Fruit fly (Drosophila melanogaster) whole organism, pupa: Measurements from ENCODE around the gene CG42788.

Source experiments
- CG13204 ChIP-seq: fragments of 200-800 bp; sonication (Bioruptor generic); optimal IDR thresholded peaks from 2 replicates; lab custom pipeline; 2018; ENCODE audit warnings: missing biosample characterization, mild to moderate bottlenecking, missing genetic modification characterization, moderate library complexity
- CG14655 ChIP-seq: fragments of 200-800 bp; sonication (Bioruptor generic); optimal IDR thresholded peaks from 3 replicates; lab custom pipeline; 2017; ENCODE audit warnings: mild to moderate bottlenecking, missing biosample characterization, missing genetic modification reagents, missing genetic modification characterization
- CG15710 ChIP-seq: fragments of 200-800 bp; sonication (Bioruptor generic); optimal IDR thresholded peaks from 2 replicates; lab custom pipeline; 2018; ENCODE audit warnings: missing biosample characterization, mild to moderate bottlenecking, missing genetic modification characterization, moderate library complexity
- CG4496 ChIP-seq: fragments of 200-800 bp; sonication (Bioruptor generic); IDR thresholded peaks from 3 replicates; pipeline ENCODE4 v1.3.6; 2022; ENCODE audit warnings: missing biosample characterization, missing genetic modification characterization
- CG9948 ChIP-seq: fragments of 200-800 bp; sonication (Bioruptor generic); optimal IDR thresholded peaks from 2 replicates; lab custom pipeline; 2018; ENCODE audit warnings: missing biosample characterization, mild to moderate bottlenecking, missing genetic modification characterization, moderate library complexity
- fd96Ca ChIP-seq: fragments of 200-800 bp; sonication (Bioruptor generic); IDR thresholded peaks from 3 replicates; pipeline ENCODE4 v1.3.6; 2022; ENCODE audit warnings: missing biosample characterization, missing genetic modification characterization

DNA sequence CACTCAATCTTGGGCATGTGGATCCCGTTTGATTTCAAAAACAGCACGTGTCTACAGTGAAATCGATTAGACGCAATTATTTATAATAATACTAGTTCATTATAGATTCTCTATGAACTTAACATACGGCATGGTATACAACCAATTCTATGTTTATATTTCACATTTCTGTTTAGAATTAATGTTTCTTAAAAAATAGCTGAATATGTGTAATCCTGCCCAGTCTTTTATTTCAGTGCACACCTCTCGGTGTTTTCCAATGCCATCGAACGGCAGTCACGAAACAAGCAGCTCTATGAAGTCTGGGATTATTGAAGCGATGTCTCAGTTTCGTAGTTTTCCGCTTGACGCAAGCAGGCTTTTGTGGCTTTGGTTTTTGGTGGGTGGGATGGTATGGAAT, 14.0 kb downstream of the CG42788 start:
- TF ChIP-seq CG13204 (GFP tag; lab: Kevin White, UChicago) (no peak), fd96Ca (GFP tag; lab: Robert Waterston, UW) (no peak), CG14655 (GFP tag; lab: Kevin White, UChicago) (no peak), CG4496 (no peak), CG9948 (no peak), CG15710 (tag; lab: Kevin White, UChicago) (no peak)
